Worm (Caenorhabditis elegans) whole organism, mixed stage, embryonic: ENCODE results near the gene C54F6.12.

Source experiments
- M03D4.4 ChIP-seq: sonication (generic microtip); optimal IDR thresholded peaks from 2 replicates; lab custom pipeline; 2017; ENCODE audit warnings: mild to moderate bottlenecking, missing genetic modification characterization, missing compliant biosample characterization
- bed-3 ChIP-seq: fragments of 200-800 bp; sonication (Bioruptor generic); optimal IDR thresholded peaks from 3 replicates; lab custom pipeline; 2018; ENCODE audit warnings: mild to moderate bottlenecking, missing genetic modification characterization, moderate library complexity, missing compliant biosample characterization
- blmp-1 ChIP-seq: fragments of 150-350 bp; optimal IDR thresholded peaks from 2 replicates; lab custom pipeline; 2014; ENCODE audit warnings: missing biosample characterization, missing genetic modification characterization
- ceh-39 ChIP-seq: fragments of 150-350 bp; optimal IDR thresholded peaks from 2 replicates; lab custom pipeline; 2014; ENCODE audit warnings: missing biosample characterization, missing genetic modification characterization
- ceh-43 ChIP-seq: fragments of 200-800 bp; sonication (Bioruptor generic); optimal IDR thresholded peaks from 2 replicates; lab custom pipeline; 2018; ENCODE audit warnings: mild to moderate bottlenecking, missing genetic modification characterization, moderate library complexity, missing compliant biosample characterization
- ceh-83 ChIP-seq: fragments of 200-800 bp; sonication (Bioruptor generic); optimal IDR thresholded peaks from 2 replicates; lab custom pipeline; 2018; ENCODE audit warnings: mild to moderate bottlenecking, missing genetic modification characterization, missing compliant biosample characterization
- ces-1 ChIP-seq: fragments of 150-350 bp; optimal IDR thresholded peaks from 2 replicates; lab custom pipeline; 2014; ENCODE audit warnings: missing biosample characterization, missing genetic modification reagents, missing genetic modification characterization
- cnd-1 ChIP-seq: fragments of 200-800 bp; sonication (Bioruptor generic); optimal IDR thresholded peaks from 2 replicates; lab custom pipeline; 2018; ENCODE audit warnings: mild to moderate bottlenecking, missing genetic modification characterization, missing compliant biosample characterization
- elt-1 ChIP-seq: sonication (generic microtip); optimal IDR thresholded peaks from 2 replicates; lab custom pipeline; 2017; ENCODE audit warnings: missing genetic modification characterization, mild to moderate bottlenecking, missing compliant biosample characterization, antibody characterized with exemption, moderate library complexity, borderline replicate concordance; ENCODE audit not compliant: insufficient read depth
- elt-3 ChIP-seq: fragments of 150-350 bp; optimal IDR thresholded peaks from 2 replicates; lab custom pipeline; 2014; ENCODE audit warnings: missing biosample characterization, missing genetic modification characterization
- ham-2 ChIP-seq: fragments of 200-800 bp; sonication (Bioruptor generic); optimal IDR thresholded peaks from 2 replicates; lab custom pipeline; 2018; ENCODE audit warnings: mild to moderate bottlenecking, missing genetic modification characterization, missing compliant biosample characterization
- hlh-1 ChIP-seq: fragments of 150-350 bp; optimal IDR thresholded peaks from 2 replicates; lab custom pipeline; 2014; ENCODE audit warnings: missing biosample characterization, missing genetic modification reagents, missing genetic modification characterization
- lin-32 ChIP-seq: fragments of 200-800 bp; sonication (Bioruptor generic); optimal IDR thresholded peaks from 2 replicates; lab custom pipeline; 2018; ENCODE audit warnings: mild to moderate bottlenecking, missing genetic modification characterization, missing compliant biosample characterization
- lsy-2 ChIP-seq: fragments of 150-350 bp; optimal IDR thresholded peaks from 2 replicates; lab custom pipeline; 2014; ENCODE audit warnings: missing biosample characterization, missing genetic modification characterization
- mab-5 ChIP-seq: fragments of 150-350 bp; optimal IDR thresholded peaks from 2 replicates; lab custom pipeline; 2014; ENCODE audit warnings: missing biosample characterization, missing genetic modification characterization
- mep-1 ChIP-seq: fragments of 150-350 bp; optimal IDR thresholded peaks from 2 replicates; lab custom pipeline; 2017; ENCODE audit warnings: missing biosample characterization, missing genetic modification reagents, missing genetic modification characterization, inconsistent platforms
- mls-2 ChIP-seq: sonication (generic microtip); optimal IDR thresholded peaks from 2 replicates; lab custom pipeline; 2016; ENCODE audit warnings: mild to moderate bottlenecking, missing genetic modification characterization, moderate library complexity, missing compliant biosample characterization
- nhr-12 ChIP-seq: fragments of 150-350 bp; optimal IDR thresholded peaks from 2 replicates; lab custom pipeline; 2014; ENCODE audit warnings: missing biosample characterization, missing genetic modification characterization
- nhr-2 ChIP-seq: fragments of 150-350 bp; optimal IDR thresholded peaks from 2 replicates; lab custom pipeline; 2014; ENCODE audit warnings: missing biosample characterization, missing genetic modification characterization
- nhr-237 ChIP-seq: fragments of 150-350 bp; optimal IDR thresholded peaks from 2 replicates; lab custom pipeline; 2014; ENCODE audit warnings: missing biosample characterization, missing genetic modification characterization
- nhr-28 ChIP-seq: fragments of 150-350 bp; optimal IDR thresholded peaks from 2 replicates; lab custom pipeline; 2014; ENCODE audit warnings: missing biosample characterization, missing genetic modification characterization
- nhr-76 ChIP-seq: sonication (generic microtip); optimal IDR thresholded peaks from 2 replicates; lab custom pipeline; 2017; ENCODE audit warnings: missing biosample characterization, missing genetic modification characterization
- pha-4 ChIP-seq: fragments of 150-350 bp; optimal IDR thresholded peaks from 2 replicates; lab custom pipeline; 2018; ENCODE audit warnings: missing biosample characterization, missing genetic modification reagents, missing genetic modification characterization
- sem-2 ChIP-seq: fragments of 200-800 bp; sonication (Bioruptor generic); optimal IDR thresholded peaks from 2 replicates; lab custom pipeline; 2018; ENCODE audit warnings: mild to moderate bottlenecking, missing genetic modification characterization, missing compliant biosample characterization
- snpc-4 ChIP-seq: fragments of 150-350 bp; optimal IDR thresholded peaks from 2 replicates; lab custom pipeline; 2014; ENCODE audit warnings: missing biosample characterization, missing genetic modification characterization
- tbx-8 ChIP-seq: fragments of 200-800 bp; sonication (Bioruptor generic); optimal IDR thresholded peaks from 2 replicates; lab custom pipeline; 2018; ENCODE audit warnings: mild to moderate bottlenecking, missing genetic modification characterization, moderate library complexity, missing compliant biosample characterization
- unc-120 ChIP-seq: sonication (generic microtip); optimal IDR thresholded peaks from 2 replicates; lab custom pipeline; 2017; ENCODE audit warnings: missing genetic modification characterization, missing compliant biosample characterization; ENCODE audit not compliant: poor library complexity, severe bottlenecking
- unc-39 ChIP-seq: fragments of 150-350 bp; optimal IDR thresholded peaks from 2 replicates; lab custom pipeline; 2014; ENCODE audit warnings: missing biosample characterization, missing genetic modification characterization
- unc-62 ChIP-seq: fragments of 150-350 bp; optimal IDR thresholded peaks from 2 replicates; lab custom pipeline; 2014; ENCODE audit warnings: missing biosample characterization, missing genetic modification reagents, missing genetic modification characterization
- zip-8 ChIP-seq: fragments of 150-350 bp; optimal IDR thresholded peaks from 2 replicates; lab custom pipeline; 2014; ENCODE audit warnings: missing biosample characterization, missing genetic modification characterization
- ztf-11 ChIP-seq: fragments of 150-350 bp; optimal IDR thresholded peaks from 2 replicates; lab custom pipeline; 2014; ENCODE audit warnings: missing biosample characterization, missing genetic modification characterization

C54F6.12 gene

DNA sequence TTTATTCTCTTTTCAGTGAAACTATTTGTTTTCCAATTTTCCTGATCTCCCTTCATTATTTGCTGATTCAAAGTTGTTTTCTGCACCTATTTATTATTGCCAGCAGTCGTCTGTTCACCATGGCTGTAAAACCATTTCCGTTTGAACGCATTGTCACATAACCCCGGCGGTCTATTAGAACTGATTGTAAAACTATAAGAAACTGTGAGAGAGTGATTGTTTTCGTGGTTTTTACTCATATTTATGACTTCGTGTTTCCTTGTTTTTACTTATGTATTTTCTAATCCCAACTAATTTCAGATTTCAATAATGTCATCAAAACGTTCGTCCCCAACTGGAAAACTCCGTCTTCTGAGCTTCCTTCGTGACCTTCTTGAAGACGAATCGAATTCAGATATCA lies 25.0 kb upstream of the C54F6.12 start, which contains the start of gene F19F10.1:
TSS of gene F19F10.1 (plus strand) at position 301 of the 400 bp plus-strand sequence.
- no peak for TF ChIP-seq elt-1 (tag; lab: Kevin White, UChicago)
- TF ChIP-seq unc-39 (tag; lab: Kevin White, UChicago), result no peak
- TF ChIP-seq ztf-11, result no peak
- TF ChIP-seq pha-4 (tag; lab: Kevin White, UChicago), result no peak
- no peak for TF ChIP-seq ceh-39
- no peak for TF ChIP-seq bed-3 (GFP tag; lab: Kevin White, UChicago)
- TF ChIP-seq ceh-83, result no peak
- TF ChIP-seq elt-3, result no peak
- no peak for TF ChIP-seq blmp-1
- TF ChIP-seq lin-32 (GFP tag; lab: Kevin White, UChicago), result no peak
- TF ChIP-seq mep-1, result no peak
- no peak for TF ChIP-seq nhr-76
- no peak for TF ChIP-seq snpc-4 (tag; lab: Kevin White, UChicago)
- no peak for TF ChIP-seq zip-8 (tag; lab: Kevin White, UChicago)
- TF ChIP-seq mab-5, result no peak
- no peak for TF ChIP-seq nhr-2 (tag; lab: Kevin White, UChicago)
- TF ChIP-seq nhr-12 (tag; lab: Kevin White, UChicago), result no peak

ce11 chrV:7558693-7559092 lies 20.8 kb upstream of the C54F6.12 start, which contains the start of gene ets-7:
Gene ets-7, minus strand, starts transcription at chrV:7558793.
- TF ChIP-seq ztf-11 (no peak), nhr-28 (no peak), mep-1 (no peak), tbx-8 (GFP tag; lab: Kevin White, UChicago) (no peak), bed-3 (GFP tag; lab: Kevin White, UChicago) (no peak), zip-8 (tag; lab: Kevin White, UChicago) (no peak), elt-3 (no peak), ceh-43 (GFP tag; lab: Kevin White, UChicago) (no peak), lsy-2 (no peak), mls-2 (no peak), ces-1 (GFP tag; lab: Kevin White, UChicago) (no peak), nhr-237 (tag; lab: Kevin White, UChicago) (no peak), mab-5 (no peak), pha-4 (tag; lab: Kevin White, UChicago) (no peak), lin-32 (GFP tag; lab: Kevin White, UChicago) (no peak), nhr-2 (tag; lab: Kevin White, UChicago) (no peak)

DNA sequence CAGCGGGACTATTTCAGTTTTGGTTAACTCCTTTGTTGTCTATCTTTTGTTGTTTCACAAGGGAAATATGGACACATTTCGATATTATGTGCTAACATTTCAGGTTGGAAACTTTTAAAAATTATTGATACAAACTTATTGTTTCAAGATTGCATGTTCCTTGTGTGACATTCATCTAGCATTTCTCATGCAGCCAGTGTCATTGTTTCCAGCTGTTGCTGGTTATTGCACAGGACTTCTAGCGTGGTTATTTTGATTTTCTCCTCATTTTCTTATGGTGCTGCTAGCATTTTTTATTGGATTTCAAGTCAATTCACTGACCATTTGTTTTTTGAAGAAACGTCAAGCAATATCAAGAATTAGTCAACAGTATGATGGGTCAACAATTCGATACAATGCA lies 18.0 kb upstream of the C54F6.12 start:
- TF ChIP-seq hlh-1 (tag; lab: Kevin White, UChicago) (no peak), tbx-8 (GFP tag; lab: Kevin White, UChicago) (no peak), pha-4 (tag; lab: Kevin White, UChicago) (no peak)
- TF ChIP-seq, all 35 proteins: peak for 0

DNA sequence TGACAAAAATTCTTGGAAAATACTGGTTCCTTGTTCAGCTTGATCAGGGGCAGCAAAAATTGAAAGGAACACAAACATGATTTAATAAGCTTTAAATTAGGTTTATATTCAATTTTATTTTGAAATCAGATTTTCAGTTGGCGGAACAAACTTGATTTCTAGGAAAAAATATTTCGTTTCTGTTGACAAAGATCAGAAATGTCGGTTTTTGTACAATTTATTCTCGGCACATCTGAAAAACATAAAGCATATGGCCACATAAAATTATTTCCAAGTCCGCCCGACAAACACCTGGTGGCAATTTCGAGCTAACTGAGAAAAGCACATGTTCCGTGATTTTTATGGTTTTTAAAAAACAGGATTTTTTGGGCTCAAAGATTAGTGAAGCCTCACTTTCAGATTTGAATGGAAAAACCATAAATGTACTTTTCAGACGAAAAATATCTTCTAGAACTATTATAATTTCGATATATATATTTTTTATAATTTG lies 16.0 kb upstream of the C54F6.12 start, which contains the start of gene ttr-10:
TSS of gene ttr-10 (minus strand) at position 51 of the 490 bp plus-strand sequence.
- no peak for TF ChIP-seq ztf-11
- no peak for TF ChIP-seq ceh-43 (GFP tag; lab: Kevin White, UChicago)
- TF ChIP-seq M03D4.4 (tag; lab: Kevin White, UChicago), result no peak
- no peak for TF ChIP-seq bed-3 (GFP tag; lab: Kevin White, UChicago)
- TF ChIP-seq blmp-1, result no peak
- TF ChIP-seq cnd-1 (tag; lab: Kevin White, UChicago), result no peak

- TF ChIP-seq ceh-43 (GFP tag; lab: Kevin White, UChicago) (no peak), ham-2 (GFP tag; lab: Kevin White, UChicago) (no peak), unc-62 (GFP tag; lab: Kevin White, UChicago) (no peak), ces-1 (GFP tag; lab: Kevin White, UChicago) (no peak), unc-120 (no peak), lin-32 (GFP tag; lab: Kevin White, UChicago) (no peak), mls-2 (no peak), ztf-11 (no peak), pha-4 (tag; lab: Kevin White, UChicago) (no peak), sem-2 (GFP tag; lab: Kevin White, UChicago) (no peak), cnd-1 (tag; lab: Kevin White, UChicago) (no peak)
- TF ChIP-seq, all 35 proteins: peak for 0
Observed at ce11 chrV:7551821-7552220, 13.9 kb upstream of the C54F6.12 start, which contains the start of gene F19F10.3. Gene F19F10.3, plus strand, starts transcription at chrV:7552121.
